Worm (Caenorhabditis elegans): ENCODE measurements around the gene lon-3.

Gene lon-3

DNA sequence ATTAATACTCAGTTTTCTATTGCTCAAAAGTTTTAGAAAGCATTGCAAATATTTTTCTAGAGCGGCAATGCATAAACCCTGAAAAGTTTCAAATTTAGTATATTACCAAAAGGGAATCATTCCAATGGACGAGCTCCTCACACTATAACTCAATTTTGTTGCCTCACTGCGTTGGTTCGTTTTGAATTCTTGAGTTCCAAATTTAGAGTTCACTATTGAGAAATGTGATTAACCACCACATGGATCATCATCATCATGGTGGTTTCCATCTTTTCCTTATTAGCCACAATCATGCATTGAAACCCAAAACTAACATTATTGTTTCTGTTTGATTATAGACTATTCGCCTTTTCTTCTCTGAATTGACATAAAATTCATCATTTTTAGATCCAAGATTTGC lies 11.5 kb upstream of the lon-3 start:
- TF ChIP-seq ces-1 (GFP tag; optimal IDR thresholded peaks at IDR 0.05) (no peak), hpl-2 (GFP tag; optimal IDR thresholded peaks at IDR 0.05) (no peak), nhr-85 (tag) (no peak), hlh-17 (GFP tag; optimal IDR thresholded peaks at IDR 0.05; ENCODE audit: borderline replicate concordance) (no peak), zag-1 (tag; optimal IDR thresholded peaks at IDR 0.05) (no peak), ceh-88 (GFP tag; IDR thresholded peaks at IDR 0.05) (no peak), unc-30 (tag; optimal IDR thresholded peaks at IDR 0.05) (no peak), isw-1 (GFP tag; IDR thresholded peaks at IDR 0.05) (no peak), fkh-8 (tag; optimal IDR thresholded peaks at IDR 0.05) (no peak), pqm-1 (tag; optimal IDR thresholded peaks at IDR 0.05) (no peak), mab-9 (GFP tag; IDR thresholded peaks at IDR 0.05) (no peak), efl-1 (optimal IDR thresholded peaks at IDR 0.05) (no peak), efl-1 (GFP tag; optimal IDR thresholded peaks at IDR 0.05 in 1 of 2) (no peak), C16A3.4 (tag; optimal IDR thresholded peaks at IDR 0.05) (no peak), zip-4 (GFP tag; optimal IDR thresholded peaks at IDR 0.05) (no peak), tlp-1 (tag; optimal IDR thresholded peaks at IDR 0.05) (no peak), vab-15 (tag; optimal IDR thresholded peaks at IDR 0.05) (no peak), jun-1 (tag; optimal IDR thresholded peaks at IDR 0.05) (no peak), pag-3 (tag; optimal IDR thresholded peaks at IDR 0.05; ENCODE audit: borderline replicate concordance, insufficient read depth) (no peak), fkh-10 (GFP tag; optimal IDR thresholded peaks at IDR 0.05) (no peak)

DNA sequence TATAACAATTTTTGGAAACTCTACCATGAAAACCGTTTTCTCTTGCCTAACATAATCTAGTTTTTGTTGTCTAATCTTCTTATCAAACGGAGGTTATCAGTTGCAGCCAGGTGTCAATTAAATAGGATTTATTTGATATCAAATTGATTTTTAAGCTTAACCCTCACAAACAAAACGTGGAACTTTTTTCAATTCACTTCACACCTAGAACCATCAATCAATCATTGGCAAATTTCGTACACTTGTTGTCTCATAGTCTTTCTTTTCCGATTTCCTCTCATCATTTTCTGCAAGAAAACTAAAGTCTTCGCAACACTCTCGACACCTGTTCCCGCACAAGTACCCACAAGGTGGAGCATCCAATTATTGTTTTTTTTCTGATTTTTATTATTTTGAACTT lies 10.2 kb upstream of the lon-3 start:
- TF ChIP-seq efl-3 (GFP tag; optimal IDR thresholded peaks at IDR 0.05) (no peak), nhr-71 (tag; optimal IDR thresholded peaks at IDR 0.05) (no peak), elt-2 (tag; optimal IDR thresholded peaks at IDR 0.05) (peak; percentile 21), unc-86 (tag; optimal IDR thresholded peaks at IDR 0.05) (no peak), lin-14 (GFP tag; optimal IDR thresholded peaks at IDR 0.05) (peak; percentile 44), ets-5 (GFP tag; IDR thresholded peaks at IDR 0.05) (no peak), rnt-1 (tag; optimal IDR thresholded peaks at IDR 0.05) (peak; percentile 24)

DNA sequence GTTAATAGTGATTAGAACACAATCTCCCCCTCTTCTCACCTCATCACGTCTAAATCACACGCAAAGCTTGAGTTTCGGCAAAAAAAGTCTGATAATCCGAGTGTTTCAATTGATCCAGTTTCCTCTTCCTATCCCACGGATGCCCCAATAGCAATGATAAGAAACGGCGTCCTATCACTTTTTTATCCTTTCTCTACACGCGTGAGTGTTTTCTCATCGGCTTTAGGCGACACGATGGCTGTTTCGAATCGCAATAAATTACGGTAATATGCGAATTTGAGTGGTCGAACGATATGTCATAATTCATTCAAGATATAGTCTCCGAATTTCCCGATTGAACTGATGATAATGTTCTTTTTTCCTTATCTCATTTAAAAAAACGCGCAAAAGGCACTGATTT lies 1.0 kb upstream of the lon-3 start:
- TF ChIP-seq elt-3 (tag; optimal IDR thresholded peaks at IDR 0.05) (peak in 1 of 6 experiments; percentile 92), nhr-237 (tag; optimal IDR thresholded peaks at IDR 0.05) (no peak), nhr-71 (tag; optimal IDR thresholded peaks at IDR 0.05) (no peak), skn-1 (tag; optimal IDR thresholded peaks at IDR 0.05) (no peak), efl-3 (GFP tag; optimal IDR thresholded peaks at IDR 0.05) (no peak), lin-39 (tag; optimal IDR thresholded peaks at IDR 0.05) (no peak), blmp-1 (tag; optimal IDR thresholded peaks at IDR 0.05) (peak; percentile 97)

DNA sequence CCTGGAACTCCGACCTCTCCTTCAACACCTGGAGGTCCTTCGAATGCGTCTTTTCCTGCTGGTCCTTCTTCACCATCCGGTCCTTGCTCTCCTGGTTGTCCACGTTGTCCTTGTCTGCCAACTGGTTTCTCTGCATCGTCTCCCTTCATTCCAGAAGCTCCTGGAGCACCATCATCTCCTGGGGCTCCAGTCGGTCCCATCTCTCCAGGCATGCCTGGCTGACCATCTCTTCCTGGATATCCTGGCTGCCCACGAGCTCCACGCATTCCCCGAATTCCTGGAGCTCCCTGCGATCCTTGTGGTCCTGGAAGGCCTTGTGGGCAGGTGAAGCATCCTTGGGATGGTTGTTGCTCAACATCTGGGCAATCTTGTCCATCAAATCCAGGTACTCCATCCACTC lies 697 bp downstream of the lon-3 start:
- TF ChIP-seq unc-86 (tag; optimal IDR thresholded peaks at IDR 0.05) (no peak), lin-15B (tag; optimal IDR thresholded peaks at IDR 0.05) (no peak), alr-1 (tag; optimal IDR thresholded peaks at IDR 0.05; ENCODE audit: borderline replicate concordance) (no peak), fos-1 (tag; optimal IDR thresholded peaks at IDR 0.05) (no peak), nhr-11 (tag; optimal IDR thresholded peaks at IDR 0.05) (no peak), C16A3.4 (tag; optimal IDR thresholded peaks at IDR 0.05) (no peak), egl-27 (tag; optimal IDR thresholded peaks at IDR 0.05) (no peak), zag-1 (tag; optimal IDR thresholded peaks at IDR 0.05) (no peak), sox-4 (tag; optimal IDR thresholded peaks at IDR 0.05) (no peak)

Data from whole organism, L1 larva.